Worm (Caenorhabditis elegans) whole organism, L1 larva: ENCODE results near the gene F31F4.17.

ENCODE experiments used
- alr-1 ChIP-seq: fragments of 200-800 bp; sonication (Bioruptor generic); optimal IDR thresholded peaks from 2 replicates; lab custom pipeline; 2018; ENCODE audit warnings: borderline replicate concordance, mild to moderate bottlenecking, missing genetic modification characterization, missing compliant biosample characterization
- ama-1 ChIP-seq: fragments of 150-350 bp; optimal IDR thresholded peaks from 2 replicates; lab custom pipeline; 2014
- ces-1 ChIP-seq: fragments of 150-350 bp; optimal IDR thresholded peaks from 2 replicates; lab custom pipeline; 2014; ENCODE audit warnings: missing biosample characterization, missing genetic modification reagents, missing genetic modification characterization
- dpl-1 ChIP-seq, 3 experiments: fragments of 150-350 bp in 2 of 3; sonication (generic microtip) in 1 of 3; optimal IDR thresholded peaks; 2 replicates each; lab custom pipeline; 2014 to 2017; ENCODE audit warnings: missing biosample characterization in 3 of 3, missing genetic modification characterization in 3 of 3, missing genetic modification reagents in 3 of 3
- efl-1 ChIP-seq, 4 experiments: fragments of 150-350 bp; optimal IDR thresholded peaks in 3 of 4; peaks in 1 of 4; 1 replicate in 1 of 4; 2 replicates in 3 of 4; lab custom pipeline; 2014; ENCODE audit warnings: missing biosample characterization in 2 of 4, missing genetic modification characterization in 2 of 4, missing genetic modification reagents in 2 of 4
- fkh-10 ChIP-seq: sonication (generic microtip); optimal IDR thresholded peaks from 2 replicates; lab custom pipeline; 2017; ENCODE audit warnings: missing biosample characterization, missing genetic modification reagents, missing genetic modification characterization
- isw-1 ChIP-seq: fragments of 200-800 bp; sonication (Bioruptor generic); IDR thresholded peaks from 2 replicates; pipeline ENCODE4 v1.3.6; 2022; ENCODE audit warnings: missing genetic modification characterization, missing compliant biosample characterization
- nhr-76 ChIP-seq: sonication (generic microtip); optimal IDR thresholded peaks from 2 replicates; lab custom pipeline; 2017; ENCODE audit warnings: missing biosample characterization, missing genetic modification characterization
- nhr-77 ChIP-seq: fragments of 150-350 bp; optimal IDR thresholded peaks from 2 replicates; lab custom pipeline; 2014; ENCODE audit warnings: missing biosample characterization, missing genetic modification characterization
- pag-3 ChIP-seq: sonication (generic microtip); optimal IDR thresholded peaks from 2 replicates; lab custom pipeline; 2017; ENCODE audit warnings: missing genetic modification characterization, mild to moderate bottlenecking, missing compliant biosample characterization, antibody characterized with exemption, borderline replicate concordance; ENCODE audit not compliant: insufficient read depth
- snu-23 ChIP-seq: sonication (generic microtip); optimal IDR thresholded peaks from 2 replicates; lab custom pipeline; 2016; ENCODE audit warnings: missing genetic modification characterization, missing compliant biosample characterization
- sptf-1 ChIP-seq: fragments of 150-350 bp; optimal IDR thresholded peaks from 2 replicates; lab custom pipeline; 2014; ENCODE audit warnings: missing biosample characterization, missing genetic modification characterization

ce11 chrV:646129-646528, 14.0 kb downstream of the F31F4.17 start, which contains the start of gene F48G7.12:
- TF ChIP-seq alr-1 (tag; lab: Kevin White, UChicago) (no peak), ama-1 (lab: Kevin White, UChicago) (no peak), dpl-1 (GFP tag; optimal IDR thresholded peaks at IDR 0.05; lab: Kevin White, UChicago) (no peak), sptf-1 (no peak), nhr-76 (tag; lab: Kevin White, UChicago) (no peak), snu-23 (no peak), fkh-10 (GFP tag; lab: Kevin White, UChicago) (no peak), efl-1 (optimal IDR thresholded peaks at IDR 0.05; lab: Kevin White, UChicago) (no peak), efl-1 (GFP tag; optimal IDR thresholded peaks at IDR 0.05 in 1 of 2; lab: Kevin White, UChicago) (no peak), isw-1 (no peak), pag-3 (tag; lab: Kevin White, UChicago) (no peak), nhr-77 (tag; lab: Kevin White, UChicago) (no peak), ces-1 (GFP tag; lab: Kevin White, UChicago) (no peak)
